Fruit fly (Drosophila melanogaster) whole organism, embryonic: Measurements from ENCODE around the gene CG2187.

ENCODE experiments used
- Bgb ChIP-seq: fragments of 200-800 bp; sonication (Bioruptor generic); IDR thresholded peaks from 2 replicates; pipeline ENCODE4 v1.3.6; 2022; ENCODE audit warnings: missing biosample characterization, missing genetic modification characterization; ENCODE audit not compliant: partially characterized antibody
- CG1024 ChIP-seq: fragments of 200-800 bp; sonication (Bioruptor generic); IDR thresholded peaks from 2 replicates; pipeline ENCODE4 v1.3.6; 2022; ENCODE audit warnings: missing biosample characterization, missing genetic modification characterization
- CG11696 ChIP-seq: fragments of 200-800 bp; sonication (Bioruptor generic); IDR thresholded peaks from 2 replicates; pipeline ENCODE4 v1.3.6; 2022; ENCODE audit warnings: missing biosample characterization, missing genetic modification characterization
- CG13894 ChIP-seq: fragments of 200-800 bp; sonication (Bioruptor generic); optimal IDR thresholded peaks from 3 replicates; lab custom pipeline; 2018; ENCODE audit warnings: missing biosample characterization, mild to moderate bottlenecking, missing genetic modification characterization, moderate library complexity
- CG1603 ChIP-seq: fragments of 200-800 bp; sonication (Bioruptor generic); optimal IDR thresholded peaks from 2 replicates; lab custom pipeline; 2019; ENCODE audit warnings: missing biosample characterization, mild to moderate bottlenecking, missing genetic modification characterization, moderate library complexity
- CG16813 ChIP-seq: fragments of 200-800 bp; sonication (Bioruptor generic); IDR thresholded peaks from 3 replicates; pipeline ENCODE4 v1.3.6; 2022; ENCODE audit warnings: missing biosample characterization, missing genetic modification characterization; ENCODE audit not compliant: partially characterized antibody
- CG16863 ChIP-seq: fragments of 200-800 bp; sonication (Bioruptor generic); optimal IDR thresholded peaks from 3 replicates; lab custom pipeline; 2016; ENCODE audit warnings: missing biosample characterization, missing genetic modification characterization
- CG17385 ChIP-seq: fragments of 200-800 bp; sonication (Bioruptor generic); optimal IDR thresholded peaks from 3 replicates; lab custom pipeline; 2018; ENCODE audit warnings: missing biosample characterization, mild to moderate bottlenecking, missing genetic modification characterization
- CG17568 ChIP-seq: fragments of 200-800 bp; sonication (Bioruptor generic); optimal IDR thresholded peaks from 2 replicates; lab custom pipeline; 2018; ENCODE audit warnings: missing biosample characterization, mild to moderate bottlenecking, missing genetic modification characterization, moderate library complexity
- CG17912 ChIP-seq: fragments of 200-800 bp; sonication (Bioruptor generic); optimal IDR thresholded peaks from 2 replicates; lab custom pipeline; 2018; ENCODE audit warnings: missing biosample characterization, mild to moderate bottlenecking, missing genetic modification characterization
- CG18476 ChIP-seq: fragments of 200-800 bp; sonication (Bioruptor generic); optimal IDR thresholded peaks from 2 replicates; lab custom pipeline; 2016; ENCODE audit warnings: missing biosample characterization, mild to moderate bottlenecking, missing genetic modification characterization
- CG31224 ChIP-seq: fragments of 200-800 bp; sonication (Bioruptor generic); IDR thresholded peaks from 2 replicates; pipeline ENCODE4 v1.3.6; 2022; ENCODE audit warnings: missing biosample characterization, missing genetic modification characterization
- CG32772 ChIP-seq: fragments of 200-800 bp; sonication (Bioruptor generic); IDR thresholded peaks from 2 replicates; pipeline ENCODE4 v1.3.6; 2022; ENCODE audit warnings: missing biosample characterization, missing genetic modification characterization
- CG8089 ChIP-seq: fragments of 200-800 bp; sonication (Bioruptor generic); optimal IDR thresholded peaks from 3 replicates; lab custom pipeline; 2016; ENCODE audit warnings: missing biosample characterization, missing genetic modification characterization
- CG8290 ChIP-seq, 3 experiments: fragments of 200-800 bp; sonication (Bioruptor generic); optimal IDR thresholded peaks; 2 replicates each; lab custom pipeline; 2016 to 2019; ENCODE audit warnings: missing biosample characterization in 3 of 3, missing genetic modification characterization in 3 of 3, mild to moderate bottlenecking in 2 of 3, moderate library complexity in 1 of 3
- CG8924 ChIP-seq: fragments of 200-800 bp; optimal IDR thresholded peaks from 3 replicates; lab custom pipeline; 2019; ENCODE audit warnings: missing biosample characterization, mild to moderate bottlenecking, missing genetic modification characterization, moderate library complexity
- CG9797 ChIP-seq: fragments of 200-800 bp; sonication (Bioruptor generic); optimal IDR thresholded peaks from 3 replicates; lab custom pipeline; 2018; ENCODE audit warnings: missing biosample characterization, mild to moderate bottlenecking, missing genetic modification characterization
- CG9817 ChIP-seq: fragments of 200-800 bp; sonication (Bioruptor generic); optimal IDR thresholded peaks from 2 replicates; lab custom pipeline; 2018; ENCODE audit warnings: missing biosample characterization, mild to moderate bottlenecking, missing genetic modification characterization, moderate library complexity
- CrebB ChIP-seq: fragments of 200-800 bp; sonication (Bioruptor generic); optimal IDR thresholded peaks from 3 replicates; lab custom pipeline; 2018; ENCODE audit warnings: missing biosample characterization, mild to moderate bottlenecking, missing genetic modification characterization
- Deaf1 ChIP-seq: fragments of 200-800 bp; optimal IDR thresholded peaks from 3 replicates; lab custom pipeline; 2019; ENCODE audit warnings: missing biosample characterization, mild to moderate bottlenecking, missing genetic modification characterization, moderate library complexity
- Dp ChIP-seq: fragments of 200-800 bp; sonication (Bioruptor generic); optimal IDR thresholded peaks from 2 replicates; lab custom pipeline; 2018; ENCODE audit warnings: missing biosample characterization, mild to moderate bottlenecking, missing genetic modification characterization, moderate library complexity
- E2f1 ChIP-seq: fragments of 200-800 bp; sonication (Bioruptor generic); IDR thresholded peaks from 2 replicates; pipeline ENCODE4 v1.3.6; 2022; ENCODE audit warnings: missing biosample characterization, missing genetic modification characterization
- Fer2 ChIP-seq: fragments of 200-800 bp; sonication (Bioruptor generic); optimal IDR thresholded peaks from 2 replicates; lab custom pipeline; 2018; ENCODE audit warnings: missing biosample characterization, mild to moderate bottlenecking, missing genetic modification characterization, moderate library complexity
- H15 ChIP-seq: fragments of 200-800 bp; sonication (Bioruptor generic); IDR thresholded peaks from 3 replicates; pipeline ENCODE4 v1.3.6; 2022; ENCODE audit warnings: missing biosample characterization, missing genetic modification characterization
- Hmr ChIP-seq: fragments of 200-800 bp; sonication (Bioruptor generic); optimal IDR thresholded peaks from 3 replicates; lab custom pipeline; 2017; ENCODE audit warnings: mild to moderate bottlenecking, missing biosample characterization, missing genetic modification reagents, missing genetic modification characterization
- MBD-R2 ChIP-seq: fragments of 200-800 bp; sonication (Bioruptor generic); IDR thresholded peaks from 2 replicates; pipeline ENCODE4 v1.3.6; 2022; ENCODE audit warnings: missing biosample characterization, missing genetic modification characterization
- Opbp ChIP-seq: fragments of 200-800 bp; sonication (Bioruptor generic); IDR thresholded peaks from 3 replicates; pipeline ENCODE4 v1.3.6; 2022; ENCODE audit warnings: missing biosample characterization, missing genetic modification characterization; ENCODE audit not compliant: partially characterized antibody
- Sox100B ChIP-seq: fragments of 200-800 bp; sonication (Bioruptor generic); optimal IDR thresholded peaks from 3 replicates; lab custom pipeline; 2018; ENCODE audit warnings: missing biosample characterization, mild to moderate bottlenecking, missing genetic modification characterization
- Stat92E ChIP-seq, 3 experiments: fragments of >200 bp in 2 of 3; fragments of 200-800 bp in 1 of 3; sonication (Bioruptor generic) in 1 of 3; optimal IDR thresholded peaks; 2 replicates each; lab custom pipeline; 2017 to 2019; ENCODE audit warnings: missing biosample characterization in 3 of 3, missing genetic modification characterization in 3 of 3, mild to moderate bottlenecking in 1 of 3, moderate library complexity in 1 of 3
- Taf1 ChIP-seq: fragments of 200-800 bp; sonication (Bioruptor generic); IDR thresholded peaks from 2 replicates; pipeline ENCODE4 v1.3.6; 2022; ENCODE audit warnings: missing biosample characterization, missing genetic modification characterization
- Usf ChIP-seq: fragments of 200-800 bp; sonication (Bioruptor generic); optimal IDR thresholded peaks from 2 replicates; lab custom pipeline; 2017; ENCODE audit warnings: missing genotype, missing biosample characterization, missing genetic modification characterization
- Xbp1 ChIP-seq: fragments of 200-800 bp; sonication (Bioruptor generic); optimal IDR thresholded peaks from 3 replicates; lab custom pipeline; 2016; ENCODE audit warnings: missing biosample characterization, mild to moderate bottlenecking, missing genetic modification characterization
- ac ChIP-seq: fragments of 200-800 bp; sonication (Bioruptor generic); optimal IDR thresholded peaks from 3 replicates; lab custom pipeline; 2017; ENCODE audit warnings: missing biosample characterization, mild to moderate bottlenecking, missing genetic modification characterization
- aop ChIP-seq: fragments of 200-800 bp; sonication (Bioruptor generic); IDR thresholded peaks from 2 replicates; pipeline ENCODE4 v1.3.6; 2022; ENCODE audit warnings: missing biosample characterization, missing genetic modification characterization
- ash1 ChIP-seq: fragments of 200-800 bp; sonication (Bioruptor generic); optimal IDR thresholded peaks from 2 replicates; lab custom pipeline; 2018; ENCODE audit warnings: missing biosample characterization, mild to moderate bottlenecking, missing genetic modification characterization
- bigmax ChIP-seq: fragments of 200-800 bp; sonication (Bioruptor generic); optimal IDR thresholded peaks from 2 replicates; lab custom pipeline; 2018; ENCODE audit warnings: missing biosample characterization, mild to moderate bottlenecking, missing genetic modification characterization
- chif ChIP-seq, 2 experiments: fragments of 200-800 bp; sonication (Bioruptor generic); optimal IDR thresholded peaks; 3 replicates each; lab custom pipeline; 2016; ENCODE audit warnings: missing biosample characterization in 2 of 2, missing genetic modification characterization in 2 of 2
- cwo ChIP-seq: fragments of 200-800 bp; sonication (Bioruptor generic); optimal IDR thresholded peaks from 3 replicates; lab custom pipeline; 2017; ENCODE audit warnings: missing biosample characterization, missing genetic modification characterization, mild to moderate bottlenecking, moderate library complexity, missing genetic modification reagents
- dm ChIP-seq: fragments of 200-800 bp; sonication (Bioruptor generic); optimal IDR thresholded peaks from 3 replicates; lab custom pipeline; 2016; ENCODE audit warnings: missing biosample characterization, missing genetic modification characterization
- emc ChIP-seq: fragments of 200-800 bp; sonication (Bioruptor generic); optimal IDR thresholded peaks from 2 replicates; lab custom pipeline; 2016; ENCODE audit warnings: missing biosample characterization, missing genetic modification characterization
- gfzf ChIP-seq: fragments of 200-800 bp; sonication (Bioruptor generic); optimal IDR thresholded peaks from 2 replicates; lab custom pipeline; 2016; ENCODE audit warnings: missing biosample characterization, mild to moderate bottlenecking, missing genetic modification characterization, moderate library complexity
- grau ChIP-seq: fragments of 200-800 bp; optimal IDR thresholded peaks from 3 replicates; lab custom pipeline; 2019; ENCODE audit warnings: missing biosample characterization, mild to moderate bottlenecking, missing genetic modification characterization, moderate library complexity
- nau ChIP-seq: fragments of 200-800 bp; sonication (Bioruptor generic); optimal IDR thresholded peaks from 3 replicates; lab custom pipeline; 2017; ENCODE audit warnings: missing biosample characterization, mild to moderate bottlenecking, missing genetic modification characterization, missing genetic modification reagents
- nerfin-1 ChIP-seq: fragments of 200-800 bp; sonication (Bioruptor generic); optimal IDR thresholded peaks from 3 replicates; lab custom pipeline; 2019; ENCODE audit warnings: missing biosample characterization, mild to moderate bottlenecking, missing genetic modification characterization, moderate library complexity
- pzg ChIP-seq: fragments of 200-800 bp; sonication (Bioruptor generic); optimal IDR thresholded peaks from 3 replicates; lab custom pipeline; 2018; ENCODE audit warnings: missing biosample characterization, mild to moderate bottlenecking, missing genetic modification characterization, moderate library complexity
- repo ChIP-seq: fragments of 200-800 bp; sonication (Bioruptor generic); optimal IDR thresholded peaks from 2 replicates; lab custom pipeline; 2016; ENCODE audit warnings: missing biosample characterization, missing genetic modification characterization
- sens ChIP-seq: fragments of 200-800 bp; sonication (Bioruptor generic); peaks from one replicate; lab custom pipeline; 2016; ENCODE audit warnings: missing biosample characterization, missing genetic modification characterization
- wek ChIP-seq: fragments of 200-800 bp; sonication (Bioruptor generic); optimal IDR thresholded peaks from 3 replicates; lab custom pipeline; 2018; ENCODE audit warnings: missing biosample characterization, mild to moderate bottlenecking, missing genetic modification characterization, moderate library complexity
- z ChIP-seq: fragments of 200-800 bp; sonication (Bioruptor generic); IDR thresholded peaks from 3 replicates; pipeline ENCODE4 v1.3.6; 2022; ENCODE audit warnings: missing biosample characterization, missing genetic modification characterization
- zen ChIP-seq: fragments of 200-800 bp; sonication (Bioruptor generic); optimal IDR thresholded peaks from 3 replicates; lab custom pipeline; 2018; ENCODE audit warnings: missing biosample characterization, mild to moderate bottlenecking, missing genetic modification characterization, moderate library complexity
- zfh1 ChIP-seq: fragments of 200-800 bp; sonication (Bioruptor generic); IDR thresholded peaks from 3 replicates; pipeline ENCODE4 v1.3.6; 2022; ENCODE audit warnings: missing biosample characterization, missing genetic modification characterization

CG2187 gene

dm6 chr3R:31743279-31743678, 15.2 kb downstream of the CG2187 start, which contains the start of gene Tbca (continued):
- peak; percentile 98 for TF ChIP-seq Dp (GFP tag; lab: Kevin White, UChicago)
- peak; percentile 55; the same call in 1 of the 3 replicates for TF ChIP-seq Opbp
- TF ChIP-seq ash1 = no peak
- TF ChIP-seq nau = no peak
- TF ChIP-seq cwo (GFP tag; lab: Kevin White, UChicago) = no peak
- TF ChIP-seq CG32772 (GFP tag; lab: Robert Waterston, UW) = peak; percentile 70; the same call in 1 of the 2 replicates
- TF ChIP-seq Hmr (GFP tag; lab: Kevin White, UChicago) = no peak
- TF ChIP-seq Sox100B (GFP tag; lab: Kevin White, UChicago) = no peak
- no peak for TF ChIP-seq H15 (GFP tag; lab: Robert Waterston, UW)
- no peak for TF ChIP-seq aop (GFP tag; lab: Robert Waterston, UW)
- TF ChIP-seq emc (GFP tag; lab: Kevin White, UChicago) = no peak
- peak; percentile 29 for TF ChIP-seq CG9797 (GFP tag; lab: Kevin White, UChicago)
- TF ChIP-seq CG31224 (GFP tag; lab: Robert Waterston, UW) = no peak
- no peak for TF ChIP-seq nerfin-1
- TF ChIP-seq CG17568 (GFP tag; lab: Kevin White, UChicago) = no peak
- TF ChIP-seq CG11696 = no peak
- TF ChIP-seq CG16813 = peak; percentile 53; the same call in 2 of the 3 replicates
- TF ChIP-seq MBD-R2 (GFP tag; lab: Robert Waterston, UW) = peak; percentile 64; the same call in 1 of the 2 replicates
- TF ChIP-seq Bgb (GFP tag; lab: Robert Waterston, UW) = peak; percentile 61
- peak; percentile 54 for TF ChIP-seq CG1603 (tag; lab: Kevin White, UChicago)
- TF ChIP-seq Deaf1 (tag; lab: Kevin White, UChicago) = no peak
- TF ChIP-seq CG17912 (GFP tag; lab: Kevin White, UChicago) = no peak
- TF ChIP-seq CG8089 = no peak
- peak; percentile 37 for TF ChIP-seq gfzf (GFP tag; lab: Kevin White, UChicago)
- TF ChIP-seq bigmax (GFP tag; lab: Kevin White, UChicago) = no peak
- no peak for TF ChIP-seq Taf1 (GFP tag; lab: Robert Waterston, UW)
- no peak for TF ChIP-seq Fer2 (tag; lab: Kevin White, UChicago)
- no peak for TF ChIP-seq Stat92E (GFP tag; optimal IDR thresholded peaks at IDR 0.05; lab: Kevin White, UChicago)
- TF ChIP-seq CrebB = no peak
- no peak for TF ChIP-seq ac (GFP tag; lab: Kevin White, UChicago)
- no peak for TF ChIP-seq E2f1 (GFP tag; lab: Robert Waterston, UW)
- no peak for TF ChIP-seq repo (GFP tag; lab: Kevin White, UChicago)
- TF ChIP-seq CG8924 = no peak
- no peak for TF ChIP-seq chif (GFP tag; optimal IDR thresholded peaks at IDR 0.05; lab: Kevin White, UChicago)
- TF ChIP-seq, all 482 proteins: peak for 58

- TF ChIP-seq CG8290 (GFP tag; optimal IDR thresholded peaks at IDR 0.05; lab: Kevin White, UChicago) = no peak
- TF ChIP-seq CG8290 (tag; optimal IDR thresholded peaks at IDR 0.05; lab: Kevin White, UChicago) = no peak
- no peak for TF ChIP-seq CG9817
- peak; percentile 6 for TF ChIP-seq sens (GFP tag; lab: Kevin White, UChicago)
- no peak for TF ChIP-seq CG16863 (GFP tag; lab: Kevin White, UChicago)
- TF ChIP-seq grau (tag; lab: Kevin White, UChicago) = no peak
- TF ChIP-seq Xbp1 (GFP tag; lab: Kevin White, UChicago) = no peak
- TF ChIP-seq CG17385 (GFP tag; lab: Kevin White, UChicago) = no peak
- 0 out of 3 replicates have a peak, but pooled peaks have one; percentile 13 for TF ChIP-seq zfh1
- no peak for TF ChIP-seq CG1024 (GFP tag; lab: Robert Waterston, UW)
- TF ChIP-seq CG1603 (tag; lab: Kevin White, UChicago) = no peak
- no peak for TF ChIP-seq wek (GFP tag; lab: Kevin White, UChicago)
- no peak for TF ChIP-seq Usf
- TF ChIP-seq zen (tag; lab: Kevin White, UChicago) = no peak
- peak; percentile 10; the same call in 1 of the 2 replicates for TF ChIP-seq CG32772 (GFP tag; lab: Robert Waterston, UW)
- TF ChIP-seq dm = no peak
- TF ChIP-seq z (GFP tag; lab: Robert Waterston, UW) = no peak
- no peak for TF ChIP-seq CG13894
- TF ChIP-seq CG18476 (GFP tag; lab: Kevin White, UChicago) = no peak
- no peak for TF ChIP-seq pzg
Measured at dm6 chr3R:31741278-31741677, 17.2 kb downstream of the CG2187 start.
